Worm (Caenorhabditis elegans): ENCODE data around the gene his-48.
A peak's percentile ranks its signal among the peaks of the same experiment; 100 is the strongest.

his-48 gene

ce11 chrIV:11307770-11308169 lies 16.8 kb upstream of the his-48 start:
- TF ChIP-seq med-1 (GFP tag; optimal IDR thresholded peaks at IDR 0.05; ENCODE audit: insufficient read depth) (no peak), tab-1 (GFP tag; IDR thresholded peaks at IDR 0.05) (no peak), ztf-23 (GFP tag; IDR thresholded peaks at IDR 0.05) (no peak), ztf-29 (GFP tag; IDR thresholded peaks at IDR 0.05) (no peak), T22C8.4 (GFP tag; IDR thresholded peaks at IDR 0.05) (no peak), flt-1 (GFP tag; IDR thresholded peaks at IDR 0.05) (no peak), cog-1 (tag; optimal IDR thresholded peaks at IDR 0.05) (no peak), ref-1 (GFP tag; conservative IDR thresholded peaks at IDR 0.05) (no peak), klf-2 (GFP tag; conservative IDR thresholded peaks at IDR 0.05) (no peak)

ce11 chrIV:11310624-11311023 lies 13.9 kb upstream of the his-48 start, which contains the start of gene znf-207:
znf-207 (plus strand) TSS chrIV:11310972.
- TF ChIP-seq med-1 (GFP tag; optimal IDR thresholded peaks at IDR 0.05; ENCODE audit: insufficient read depth), result peak; percentile 72
- no peak for TF ChIP-seq T22C8.4 (GFP tag; IDR thresholded peaks at IDR 0.05)
- no peak for TF ChIP-seq ztf-29 (GFP tag; IDR thresholded peaks at IDR 0.05)
- peak; percentile 66 for TF ChIP-seq flt-1 (GFP tag; IDR thresholded peaks at IDR 0.05)
- TF ChIP-seq ref-1 (GFP tag; conservative IDR thresholded peaks at IDR 0.05), result 0 out of 2 replicates have a peak, but pooled peaks have one; percentile 5
- peak; percentile 55; the same call in 1 of the 2 replicates for TF ChIP-seq tab-1 (GFP tag; IDR thresholded peaks at IDR 0.05)
- 0 out of 2 replicates have a peak, but pooled peaks have one; percentile 31 for TF ChIP-seq klf-2 (GFP tag; conservative IDR thresholded peaks at IDR 0.05)
- TF ChIP-seq ztf-23 (GFP tag; IDR thresholded peaks at IDR 0.05), result 0 out of 2 replicates have a peak, but pooled peaks have one; percentile 64
- TF ChIP-seq cog-1 (tag; optimal IDR thresholded peaks at IDR 0.05), result no peak

- TF ChIP-seq tab-1 (GFP tag; IDR thresholded peaks at IDR 0.05), result no peak
- TF ChIP-seq klf-2 (GFP tag; conservative IDR thresholded peaks at IDR 0.05), result 0 out of 2 replicates have a peak, but pooled peaks have one; percentile 49
- TF ChIP-seq ztf-23 (GFP tag; IDR thresholded peaks at IDR 0.05), result no peak
- no peak for TF ChIP-seq med-1 (GFP tag; optimal IDR thresholded peaks at IDR 0.05; ENCODE audit: insufficient read depth)
Observed at ce11 chrIV:11311484-11311883, 13.1 kb upstream of the his-48 start.

- TF ChIP-seq ref-1 (GFP tag; conservative IDR thresholded peaks at IDR 0.05) (no peak), cog-1 (tag; optimal IDR thresholded peaks at IDR 0.05) (no peak), T22C8.4 (GFP tag; IDR thresholded peaks at IDR 0.05) (no peak), ztf-23 (GFP tag; IDR thresholded peaks at IDR 0.05) (no peak), ztf-29 (GFP tag; IDR thresholded peaks at IDR 0.05) (no peak), med-1 (GFP tag; optimal IDR thresholded peaks at IDR 0.05; ENCODE audit: insufficient read depth) (no peak), flt-1 (GFP tag; IDR thresholded peaks at IDR 0.05) (no peak), klf-2 (GFP tag; conservative IDR thresholded peaks at IDR 0.05) (no peak)
Observed at ce11 chrIV:11313880-11314279, 10.7 kb upstream of the his-48 start, which contains the start of gene dnj-2. dnj-2 (minus strand) TSS chrIV:11313980.

ce11 chrIV:11314885-11315284 lies 9.7 kb upstream of the his-48 start, which contains the start of the genes B0035.3, B0035.22 and pfd-4:
B0035.3 (minus strand) TSS chrIV:11314998.
B0035.22 (plus strand) TSS chrIV:11315153.
pfd-4 (plus strand) TSS chrIV:11315207.
- TF ChIP-seq flt-1 (GFP tag; IDR thresholded peaks at IDR 0.05) (no peak), cog-1 (tag; optimal IDR thresholded peaks at IDR 0.05) (no peak), ztf-23 (GFP tag; IDR thresholded peaks at IDR 0.05) (no peak), tab-1 (GFP tag; IDR thresholded peaks at IDR 0.05) (no peak)

- TF ChIP-seq klf-2 (GFP tag; conservative IDR thresholded peaks at IDR 0.05), result no peak
- no peak for TF ChIP-seq med-1 (GFP tag; optimal IDR thresholded peaks at IDR 0.05; ENCODE audit: insufficient read depth)
- no peak for TF ChIP-seq cog-1 (tag; optimal IDR thresholded peaks at IDR 0.05)
- no peak for TF ChIP-seq flt-1 (GFP tag; IDR thresholded peaks at IDR 0.05)
- no peak for TF ChIP-seq ztf-23 (GFP tag; IDR thresholded peaks at IDR 0.05)
- TF ChIP-seq T22C8.4 (GFP tag; IDR thresholded peaks at IDR 0.05), result no peak
- no peak for TF ChIP-seq ztf-29 (GFP tag; IDR thresholded peaks at IDR 0.05)
- TF ChIP-seq tab-1 (GFP tag; IDR thresholded peaks at IDR 0.05), result no peak
- no peak for TF ChIP-seq ref-1 (GFP tag; conservative IDR thresholded peaks at IDR 0.05)
Observed at ce11 chrIV:11315688-11316087, 8.9 kb upstream of the his-48 start.

- TF ChIP-seq ref-1 (GFP tag; conservative IDR thresholded peaks at IDR 0.05) (no peak), med-1 (GFP tag; optimal IDR thresholded peaks at IDR 0.05; ENCODE audit: insufficient read depth) (no peak), T22C8.4 (GFP tag; IDR thresholded peaks at IDR 0.05) (no peak)
Observed at ce11 chrIV:11316106-11316505, 8.4 kb upstream of the his-48 start.

ce11 chrIV:11316640-11317039 lies 7.9 kb upstream of the his-48 start:
- TF ChIP-seq cog-1 (tag; optimal IDR thresholded peaks at IDR 0.05), result no peak
- no peak for TF ChIP-seq T22C8.4 (GFP tag; IDR thresholded peaks at IDR 0.05)
- TF ChIP-seq flt-1 (GFP tag; IDR thresholded peaks at IDR 0.05), result no peak
- TF ChIP-seq ztf-23 (GFP tag; IDR thresholded peaks at IDR 0.05), result no peak

- TF ChIP-seq tab-1 (GFP tag; IDR thresholded peaks at IDR 0.05) (no peak), T22C8.4 (GFP tag; IDR thresholded peaks at IDR 0.05) (no peak), cog-1 (tag; optimal IDR thresholded peaks at IDR 0.05) (no peak), klf-2 (GFP tag; conservative IDR thresholded peaks at IDR 0.05) (no peak), ztf-23 (GFP tag; IDR thresholded peaks at IDR 0.05) (no peak), ref-1 (GFP tag; conservative IDR thresholded peaks at IDR 0.05) (no peak), flt-1 (GFP tag; IDR thresholded peaks at IDR 0.05) (no peak), med-1 (GFP tag; optimal IDR thresholded peaks at IDR 0.05; ENCODE audit: insufficient read depth) (no peak), ztf-29 (GFP tag; IDR thresholded peaks at IDR 0.05) (no peak)
Observed at ce11 chrIV:11317119-11317518, 7.4 kb upstream of the his-48 start, which contains the start of gene gspd-1. gspd-1 (plus strand) TSS chrIV:11317419.

ce11 chrIV:11319884-11320362 lies 4.6 kb upstream of the his-48 start, which contains the start of gene B0035.18:
B0035.18 (plus strand) TSS chrIV:11320312.
- TF ChIP-seq ztf-29 (GFP tag; IDR thresholded peaks at IDR 0.05) (no peak), tab-1 (GFP tag; IDR thresholded peaks at IDR 0.05) (no peak), med-1 (GFP tag; optimal IDR thresholded peaks at IDR 0.05; ENCODE audit: insufficient read depth) (no peak), klf-2 (GFP tag; conservative IDR thresholded peaks at IDR 0.05) (no peak), ztf-23 (GFP tag; IDR thresholded peaks at IDR 0.05) (no peak), T22C8.4 (GFP tag; IDR thresholded peaks at IDR 0.05) (no peak), flt-1 (GFP tag; IDR thresholded peaks at IDR 0.05) (no peak), cog-1 (tag; optimal IDR thresholded peaks at IDR 0.05) (no peak), ref-1 (GFP tag; conservative IDR thresholded peaks at IDR 0.05) (no peak)
